Worm (Caenorhabditis elegans) whole organism, L3 larva: ENCODE measurements around the gene jmjd-5.

Experiments
- ZK546.5 ChIP-seq: sonication (generic microtip); optimal IDR thresholded peaks from 2 replicates; lab custom pipeline; 2017; ENCODE audit warnings: missing biosample characterization, missing genetic modification characterization
- ama-1 ChIP-seq: fragments of 150-350 bp; optimal IDR thresholded peaks from 2 replicates; lab custom pipeline; 2018
- ceh-16 ChIP-seq: sonication (generic microtip); optimal IDR thresholded peaks from 2 replicates; lab custom pipeline; 2017; ENCODE audit warnings: missing biosample characterization, missing genetic modification characterization
- ceh-28 ChIP-seq: fragments of 150-350 bp; optimal IDR thresholded peaks from 2 replicates; lab custom pipeline; 2014; ENCODE audit warnings: missing biosample characterization, missing genetic modification reagents, missing genetic modification characterization
- ceh-82 ChIP-seq: fragments of 150-350 bp; optimal IDR thresholded peaks from 2 replicates; lab custom pipeline; 2014; ENCODE audit warnings: missing biosample characterization, missing genetic modification characterization
- ceh-9 ChIP-seq: sonication (generic microtip); optimal IDR thresholded peaks from 2 replicates; lab custom pipeline; 2018; ENCODE audit warnings: missing biosample characterization, missing genetic modification characterization
- elt-1 ChIP-seq: fragments of 150-350 bp; optimal IDR thresholded peaks from 2 replicates; lab custom pipeline; 2014; ENCODE audit warnings: missing biosample characterization, missing genetic modification characterization
- elt-2 ChIP-seq: sonication (generic microtip); optimal IDR thresholded peaks from 2 replicates; lab custom pipeline; 2016; ENCODE audit warnings: missing genetic modification reagents, mild to moderate bottlenecking, missing genetic modification characterization, missing compliant biosample characterization
- fkh-10 ChIP-seq: sonication (generic microtip); optimal IDR thresholded peaks from 2 replicates; lab custom pipeline; 2017; ENCODE audit warnings: missing biosample characterization, missing genetic modification reagents, missing genetic modification characterization
- fkh-2 ChIP-seq: fragments of 150-350 bp; optimal IDR thresholded peaks from 2 replicates; lab custom pipeline; 2014; ENCODE audit warnings: missing biosample characterization, missing genetic modification reagents, missing genetic modification characterization
- fos-1 ChIP-seq: fragments of 150-350 bp; optimal IDR thresholded peaks from 2 replicates; lab custom pipeline; 2014; ENCODE audit warnings: missing biosample characterization, missing genetic modification characterization
- hmg-11 ChIP-seq: sonication (generic microtip); optimal IDR thresholded peaks from 2 replicates; lab custom pipeline; 2016; ENCODE audit warnings: missing genetic modification characterization, missing compliant biosample characterization
- jun-1 ChIP-seq: fragments of 150-350 bp; optimal IDR thresholded peaks from 2 replicates; lab custom pipeline; 2014; ENCODE audit warnings: missing biosample characterization, missing genetic modification reagents, missing genetic modification characterization
- lin-15B ChIP-seq: fragments of 150-350 bp; optimal IDR thresholded peaks from 2 replicates; lab custom pipeline; 2014; ENCODE audit warnings: missing biosample characterization, missing genetic modification characterization
- lin-39 ChIP-seq: fragments of 150-350 bp; optimal IDR thresholded peaks from 2 replicates; lab custom pipeline; 2018; ENCODE audit warnings: missing biosample characterization, missing genetic modification reagents, missing genetic modification characterization
- lsy-12 ChIP-seq: sonication (generic microtip); optimal IDR thresholded peaks from 2 replicates; lab custom pipeline; 2016; ENCODE audit warnings: mild to moderate bottlenecking, missing genetic modification characterization, missing compliant biosample characterization
- mdl-1 ChIP-seq: fragments of 150-350 bp; optimal IDR thresholded peaks from 2 replicates; lab custom pipeline; 2014; ENCODE audit warnings: missing biosample characterization, missing genetic modification characterization
- mml-1 ChIP-seq: fragments of 150-350 bp; sonication (generic microtip); optimal IDR thresholded peaks from 3 replicates; lab custom pipeline; 2014; ENCODE audit warnings: missing biosample characterization, missing genetic modification characterization
- nfya-1 ChIP-seq: sonication (generic microtip); optimal IDR thresholded peaks from 2 replicates; lab custom pipeline; 2017; ENCODE audit warnings: missing genetic modification characterization, mild to moderate bottlenecking, missing compliant biosample characterization, antibody characterized with exemption, moderate library complexity; ENCODE audit not compliant: insufficient read depth
- nhr-11 ChIP-seq: fragments of 150-350 bp; optimal IDR thresholded peaks from 2 replicates; lab custom pipeline; 2014; ENCODE audit warnings: missing biosample characterization, missing genetic modification characterization
- nhr-12 ChIP-seq: fragments of 150-350 bp; optimal IDR thresholded peaks from 2 replicates; lab custom pipeline; 2014; ENCODE audit warnings: missing biosample characterization, missing genetic modification characterization
- nhr-25 ChIP-seq: sonication (generic microtip); optimal IDR thresholded peaks from 2 replicates; lab custom pipeline; 2017; ENCODE audit warnings: missing biosample characterization, missing genetic modification characterization
- nhr-28 ChIP-seq: fragments of 150-350 bp; optimal IDR thresholded peaks from 2 replicates; lab custom pipeline; 2014; ENCODE audit warnings: missing biosample characterization, missing genetic modification characterization
- nhr-43 ChIP-seq: sonication (generic microtip); optimal IDR thresholded peaks from 2 replicates; lab custom pipeline; 2016; ENCODE audit warnings: mild to moderate bottlenecking, missing genetic modification characterization, missing compliant biosample characterization; ENCODE audit not compliant: poor library complexity, severe bottlenecking
- nhr-76 ChIP-seq: fragments of 150-350 bp; sonication (generic microtip); optimal IDR thresholded peaks from 5 replicates; lab custom pipeline; 2014; ENCODE audit warnings: missing biosample characterization, missing genetic modification characterization
- nhr-77 ChIP-seq: fragments of 150-350 bp; optimal IDR thresholded peaks from 2 replicates; lab custom pipeline; 2014; ENCODE audit warnings: missing biosample characterization, missing genetic modification characterization
- pha-4 ChIP-seq: fragments of 150-350 bp; optimal IDR thresholded peaks from 2 replicates; lab custom pipeline; 2014; ENCODE audit warnings: missing biosample characterization, missing genetic modification reagents, missing genetic modification characterization
- pqm-1 ChIP-seq: fragments of 150-350 bp; optimal IDR thresholded peaks from 2 replicates; lab custom pipeline; 2017; ENCODE audit warnings: missing biosample characterization, missing genetic modification characterization, inconsistent platforms
- sea-2 ChIP-seq: fragments of 150-350 bp; sonication (generic microtip); optimal IDR thresholded peaks from 4 replicates; lab custom pipeline; 2014; ENCODE audit warnings: missing biosample characterization, missing genetic modification reagents, missing genetic modification characterization
- skn-1 ChIP-seq: fragments of 150-350 bp; optimal IDR thresholded peaks from 2 replicates; lab custom pipeline; 2014; ENCODE audit warnings: missing biosample characterization, missing genetic modification characterization
- snpc-4 ChIP-seq: fragments of 150-350 bp; optimal IDR thresholded peaks from 2 replicates; lab custom pipeline; 2014; ENCODE audit warnings: missing biosample characterization, missing genetic modification characterization
- tbx-2 ChIP-seq: sonication (generic microtip); optimal IDR thresholded peaks from 2 replicates; lab custom pipeline; 2016; ENCODE audit warnings: mild to moderate bottlenecking, missing genetic modification characterization, missing compliant biosample characterization
- unc-62 ChIP-seq: fragments of 150-350 bp; sonication (generic microtip); optimal IDR thresholded peaks from 4 replicates; lab custom pipeline; 2014; ENCODE audit warnings: missing biosample characterization, missing genetic modification reagents, missing genetic modification characterization
- zag-1 ChIP-seq: fragments of 150-350 bp; optimal IDR thresholded peaks from 2 replicates; lab custom pipeline; 2014; ENCODE audit warnings: missing biosample characterization, missing genetic modification characterization
- ztf-11 ChIP-seq: fragments of 150-350 bp; optimal IDR thresholded peaks from 2 replicates; lab custom pipeline; 2014; ENCODE audit warnings: missing biosample characterization, missing genetic modification characterization
- ztf-4 ChIP-seq: fragments of 150-350 bp; optimal IDR thresholded peaks from 2 replicates; lab custom pipeline; 2014; ENCODE audit warnings: missing biosample characterization, missing genetic modification characterization

Gene jmjd-5

DNA sequence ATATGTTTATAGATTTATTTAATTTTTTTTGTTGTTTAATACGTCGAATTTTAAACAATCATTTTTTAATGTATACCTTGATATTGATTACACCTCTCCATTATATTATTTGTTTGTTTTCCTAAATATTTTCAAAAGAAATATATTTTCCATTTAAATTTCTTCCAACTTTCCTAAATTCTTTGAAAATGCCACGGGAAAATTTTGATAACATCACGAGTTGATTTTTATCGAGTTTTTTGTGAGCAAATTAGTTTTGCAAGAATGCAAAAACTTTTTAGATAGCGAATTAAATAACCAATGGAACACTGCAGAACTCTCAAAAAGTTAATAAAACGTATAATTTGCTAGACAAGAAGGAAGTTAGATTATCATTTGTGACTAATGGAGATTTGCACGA, 30.6 kb downstream of the jmjd-5 start, which contains the start of gene srg-42:
Gene srg-42, minus strand, starts transcription at position 101 of the 400 bp plus-strand sequence.
- TF ChIP-seq ztf-11 (tag; lab: Kevin White, UChicago) (no peak), nhr-25 (tag; lab: Kevin White, UChicago) (no peak)

- TF ChIP-seq nhr-12 (tag; lab: Kevin White, UChicago) (no peak), ceh-28 (tag; lab: Kevin White, UChicago) (no peak), sea-2 (GFP tag; lab: Kevin White, UChicago) (no peak), elt-2 (tag; lab: Kevin White, UChicago) (no peak), ZK546.5 (no peak)
Measured at ce11 chrV:11161791-11162190, 34.5 kb downstream of the jmjd-5 start, which contains the start of gene srg-41. Gene srg-41, minus strand, starts transcription at chrV:11161891.

- TF ChIP-seq ztf-4: no peak
- TF ChIP-seq pqm-1 (tag; lab: Kevin White, UChicago): no peak
- no peak for TF ChIP-seq elt-1 (tag; lab: Kevin White, UChicago)
Measured at ce11 chrV:11164475-11164874, 37.2 kb downstream of the jmjd-5 start, which contains the start of gene srg-40. Gene srg-40, minus strand, starts transcription at chrV:11164575.

- TF ChIP-seq mml-1: no peak
- TF ChIP-seq fkh-10 (GFP tag; lab: Kevin White, UChicago): peak; percentile 60
Measured at ce11 chrV:11167745-11168144, 40.4 kb downstream of the jmjd-5 start.

DNA sequence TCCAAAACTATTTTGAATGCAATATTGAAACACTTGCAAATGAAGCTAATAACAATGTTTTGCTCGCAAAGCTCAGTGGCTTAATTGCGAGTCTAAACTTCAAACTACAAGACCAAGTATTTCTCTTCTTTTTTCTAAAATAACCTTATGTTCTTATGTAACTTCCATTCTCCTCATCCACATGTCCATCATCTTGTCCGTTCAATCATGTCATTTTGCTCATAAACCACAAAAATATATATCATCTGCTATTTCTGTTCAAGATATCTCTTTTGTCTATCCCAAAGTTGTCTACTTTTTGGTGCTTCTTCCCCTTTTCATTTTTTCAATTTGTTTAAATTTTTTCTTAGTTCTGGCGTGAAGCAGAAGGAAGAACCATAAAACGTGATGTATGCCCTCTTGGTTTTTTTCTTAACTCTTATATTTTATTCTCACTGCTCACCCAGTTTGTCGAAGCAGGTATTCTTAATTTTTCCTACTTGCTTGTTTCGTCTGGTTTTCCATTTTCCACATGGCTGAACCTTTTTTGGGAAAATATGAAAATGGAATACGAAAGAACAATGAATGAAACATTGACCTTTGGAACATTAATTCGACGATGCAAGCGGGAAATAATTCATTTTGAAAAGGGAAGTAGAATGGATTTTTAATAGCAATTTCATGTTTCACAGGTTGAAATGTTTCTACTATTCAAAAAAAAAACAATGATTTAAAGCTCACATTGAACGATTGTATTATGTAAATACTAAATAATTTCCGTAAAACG, 43.5 kb downstream of the jmjd-5 start:
- TF ChIP-seq skn-1 (tag; lab: Kevin White, UChicago): no peak
- no peak for TF ChIP-seq pha-4 (tag; lab: Kevin White, UChicago)

DNA sequence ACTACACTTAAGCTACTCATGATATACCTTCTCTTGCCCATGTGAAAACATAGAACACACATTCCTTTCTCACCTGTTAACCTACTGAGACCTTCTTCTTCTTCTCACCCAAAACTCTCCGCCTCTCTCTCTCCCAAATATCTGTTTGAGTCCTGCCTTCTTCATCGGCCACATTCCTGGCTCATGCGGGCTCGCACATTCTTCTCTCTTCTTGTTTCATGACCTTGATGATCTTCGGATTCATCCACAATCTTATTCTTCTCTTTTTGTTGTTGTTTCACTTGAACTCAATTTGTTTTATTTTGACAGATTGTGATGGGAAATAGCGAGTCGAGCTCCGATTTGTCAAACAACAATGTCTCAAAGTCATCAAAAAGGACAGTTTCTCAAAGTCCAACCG, 44.6 kb downstream of the jmjd-5 start, which contains the start of gene T19C4.5:
Gene T19C4.5, plus strand, starts transcription at position 308 of the 400 bp plus-strand sequence.
- TF ChIP-seq lin-39 (no peak), snpc-4 (tag; lab: Kevin White, UChicago) (no peak), pqm-1 (tag; lab: Kevin White, UChicago) (no peak), lin-15B (tag; lab: Kevin White, UChicago) (no peak), ama-1 (no peak), nhr-12 (tag; lab: Kevin White, UChicago) (no peak), ztf-4 (no peak), elt-1 (tag; lab: Kevin White, UChicago) (no peak), tbx-2 (no peak)

ce11 chrV:11172667-11173066, 45.4 kb downstream of the jmjd-5 start:
- TF ChIP-seq nhr-11: no peak
- no peak for TF ChIP-seq ztf-11 (tag; lab: Kevin White, UChicago)
- no peak for TF ChIP-seq ceh-9
- peak; percentile 19 for TF ChIP-seq fkh-10 (GFP tag; lab: Kevin White, UChicago)
- no peak for TF ChIP-seq skn-1 (tag; lab: Kevin White, UChicago)
- no peak for TF ChIP-seq elt-2 (tag; lab: Kevin White, UChicago)
- no peak for TF ChIP-seq nhr-25 (tag; lab: Kevin White, UChicago)

DNA sequence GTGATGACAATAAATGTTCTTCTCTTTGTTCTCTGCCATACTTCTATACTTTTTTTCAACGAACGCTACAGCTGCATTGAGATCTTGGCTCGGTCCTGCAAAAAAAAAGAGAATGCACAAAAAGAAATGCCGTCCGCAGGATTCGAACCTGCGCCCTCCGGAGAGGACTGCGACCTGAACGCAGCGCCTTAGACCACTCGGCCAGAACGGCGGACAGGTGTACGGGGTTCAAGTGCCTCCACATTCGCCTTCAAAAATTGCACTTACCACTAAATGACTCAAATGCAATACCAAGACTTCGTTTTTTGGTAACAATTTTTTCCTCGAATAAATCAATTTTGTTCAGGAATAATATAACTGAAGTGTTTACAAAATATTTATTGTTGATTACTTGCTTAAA, 47.4 kb downstream of the jmjd-5 start:
- TF ChIP-seq nhr-28 (tag; lab: Kevin White, UChicago): no peak
- TF ChIP-seq nhr-77 (tag; lab: Kevin White, UChicago): no peak
- no peak for TF ChIP-seq skn-1 (tag; lab: Kevin White, UChicago)
- no peak for TF ChIP-seq zag-1 (tag; lab: Kevin White, UChicago)
- TF ChIP-seq nhr-76: no peak
- TF ChIP-seq jun-1 (tag; lab: Kevin White, UChicago): no peak
- no peak for TF ChIP-seq fkh-2 (tag; lab: Kevin White, UChicago)
- TF ChIP-seq hmg-11 (tag; lab: Kevin White, UChicago): peak; percentile 34
- TF ChIP-seq nhr-43 (tag; lab: Kevin White, UChicago): no peak
- no peak for TF ChIP-seq mdl-1
- TF ChIP-seq lin-39: peak; percentile 35
- no peak for TF ChIP-seq nhr-25 (tag; lab: Kevin White, UChicago)
- no peak for TF ChIP-seq fos-1
- TF ChIP-seq nfya-1: peak; percentile 2
- no peak for TF ChIP-seq elt-1 (tag; lab: Kevin White, UChicago)
- peak; percentile 26 for TF ChIP-seq elt-2 (tag; lab: Kevin White, UChicago)
- TF ChIP-seq ceh-28 (tag; lab: Kevin White, UChicago): no peak
- TF ChIP-seq ceh-16: no peak
- no peak for TF ChIP-seq ceh-82
- TF ChIP-seq mml-1: no peak
- peak; percentile 95 for TF ChIP-seq snpc-4 (tag; lab: Kevin White, UChicago)
- TF ChIP-seq ama-1: no peak
- TF ChIP-seq lsy-12 (tag; lab: Kevin White, UChicago): no peak
- TF ChIP-seq sea-2 (GFP tag; lab: Kevin White, UChicago): no peak
- no peak for TF ChIP-seq unc-62
